Fruit fly (Drosophila melanogaster) whole organism, embryonic: ENCODE data around the gene Datp.

ENCODE experiments used
- Atf6 ChIP-seq: fragments of 200-800 bp; sonication (Bioruptor generic); IDR thresholded peaks from 2 replicates; pipeline ENCODE4 v1.3.6; 2022; ENCODE audit warnings: missing biosample characterization, missing genetic modification characterization
- Bteb2 ChIP-seq: fragments of 200-800 bp; sonication (Bioruptor generic); optimal IDR thresholded peaks from 2 replicates; lab custom pipeline; 2016; ENCODE audit warnings: missing biosample characterization, missing genetic modification characterization
- CG11085 ChIP-seq: fragments of 200-800 bp; sonication (Bioruptor generic); IDR thresholded peaks from 2 replicates; pipeline ENCODE4 v1.3.6; 2022; ENCODE audit warnings: missing biosample characterization, missing genetic modification characterization
- CG11696 ChIP-seq: fragments of 200-800 bp; sonication (Bioruptor generic); IDR thresholded peaks from 2 replicates; pipeline ENCODE4 v1.3.6; 2022; ENCODE audit warnings: missing biosample characterization, missing genetic modification characterization
- CG12299 ChIP-seq: fragments of 200-800 bp; sonication (Bioruptor generic); optimal IDR thresholded peaks from 2 replicates; lab custom pipeline; 2018; ENCODE audit warnings: missing biosample characterization, mild to moderate bottlenecking, missing genetic modification characterization
- CG12769 ChIP-seq: fragments of 200-800 bp; sonication (Bioruptor generic); optimal IDR thresholded peaks from 2 replicates; lab custom pipeline; 2019; ENCODE audit warnings: missing biosample characterization, mild to moderate bottlenecking, missing genetic modification characterization, moderate library complexity
- CG13123 ChIP-seq: fragments of 200-800 bp; sonication (Bioruptor generic); optimal IDR thresholded peaks from 2 replicates; lab custom pipeline; 2016; ENCODE audit warnings: missing biosample characterization, missing genetic modification characterization
- CG13287 ChIP-seq: fragments of 200-800 bp; sonication (Bioruptor generic); IDR thresholded peaks from 2 replicates; pipeline ENCODE4 v1.3.6; 2022; ENCODE audit warnings: missing biosample characterization, missing genetic modification characterization; ENCODE audit not compliant: partially characterized antibody
- CG16779 ChIP-seq: fragments of 200-800 bp; sonication (Bioruptor generic); IDR thresholded peaks from 2 replicates; pipeline ENCODE4 v1.3.6; 2022; ENCODE audit warnings: missing biosample characterization, missing genetic modification characterization
- CG18764 ChIP-seq: fragments of 200-800 bp; sonication (Bioruptor generic); optimal IDR thresholded peaks from 3 replicates; lab custom pipeline; 2016; ENCODE audit warnings: missing biosample characterization, missing genetic modification characterization
- CG2202 ChIP-seq: fragments of 200-800 bp; sonication (Bioruptor generic); optimal IDR thresholded peaks from 2 replicates; lab custom pipeline; 2018; ENCODE audit warnings: missing biosample characterization, mild to moderate bottlenecking, missing genetic modification characterization
- CG33557 ChIP-seq: fragments of 200-800 bp; sonication (Bioruptor generic); optimal IDR thresholded peaks from 2 replicates; lab custom pipeline; 2019; ENCODE audit warnings: missing biosample characterization, mild to moderate bottlenecking, missing genetic modification characterization, moderate library complexity
- CG3407 ChIP-seq: fragments of 200-800 bp; sonication (Bioruptor generic); optimal IDR thresholded peaks from 2 replicates; lab custom pipeline; 2018; ENCODE audit warnings: missing biosample characterization, mild to moderate bottlenecking, missing genetic modification characterization
- CG4282 ChIP-seq: fragments of 200-800 bp; sonication (Bioruptor generic); optimal IDR thresholded peaks from 2 replicates; lab custom pipeline; 2016; ENCODE audit warnings: missing biosample characterization, missing genetic modification characterization
- CG4360 ChIP-seq: fragments of 200-800 bp; sonication (Bioruptor generic); IDR thresholded peaks from 2 replicates; pipeline ENCODE4 v1.3.6; 2022; ENCODE audit warnings: missing biosample characterization, missing genetic modification characterization
- CG4424 ChIP-seq: fragments of 200-800 bp; sonication (Bioruptor generic); optimal IDR thresholded peaks from 3 replicates; lab custom pipeline; 2016; ENCODE audit warnings: missing biosample characterization, missing genetic modification characterization
- CG9727 ChIP-seq: fragments of 200-800 bp; sonication (Bioruptor generic); optimal IDR thresholded peaks from 3 replicates; lab custom pipeline; 2017; ENCODE audit warnings: missing biosample characterization, mild to moderate bottlenecking, missing genetic modification characterization
- CG9797 ChIP-seq: fragments of 200-800 bp; sonication (Bioruptor generic); optimal IDR thresholded peaks from 3 replicates; lab custom pipeline; 2018; ENCODE audit warnings: missing biosample characterization, mild to moderate bottlenecking, missing genetic modification characterization
- Dbx ChIP-seq: fragments of 200-800 bp; sonication (Bioruptor generic); IDR thresholded peaks from 3 replicates; pipeline ENCODE4 v1.3.6; 2022; ENCODE audit warnings: missing biosample characterization, missing genetic modification characterization
- Drgx ChIP-seq: fragments of 200-800 bp; sonication (Bioruptor generic); IDR thresholded peaks from 2 replicates; pipeline ENCODE4 v1.3.6; 2022; ENCODE audit warnings: missing biosample characterization, missing genetic modification characterization
- E2f1 ChIP-seq: fragments of 200-800 bp; sonication (Bioruptor generic); IDR thresholded peaks from 2 replicates; pipeline ENCODE4 v1.3.6; 2022; ENCODE audit warnings: missing biosample characterization, missing genetic modification characterization
- Fer1 ChIP-seq: fragments of 200-800 bp; sonication (Bioruptor generic); optimal IDR thresholded peaks from 2 replicates; lab custom pipeline; 2017; ENCODE audit warnings: missing biosample characterization, mild to moderate bottlenecking, missing genetic modification characterization
- HHEX ChIP-seq: fragments of 200-800 bp; sonication (Bioruptor generic); optimal IDR thresholded peaks from 3 replicates; lab custom pipeline; 2017; ENCODE audit warnings: missing biosample characterization, mild to moderate bottlenecking, missing genetic modification characterization, missing genetic modification reagents
- Kr ChIP-seq: fragments of 200-800 bp; sonication (Bioruptor generic); optimal IDR thresholded peaks from 2 replicates; lab custom pipeline; 2017; ENCODE audit warnings: missing biosample characterization, mild to moderate bottlenecking, missing genetic modification characterization
- Mad ChIP-seq: fragments of 200-800 bp; sonication (Bioruptor generic); optimal IDR thresholded peaks from 2 replicates; lab custom pipeline; 2016; ENCODE audit warnings: missing biosample characterization, missing genetic modification characterization
- NC2α ChIP-seq: fragments of 200-800 bp; sonication (Bioruptor generic); optimal IDR thresholded peaks from 2 replicates; lab custom pipeline; 2016; ENCODE audit warnings: missing biosample characterization, missing genetic modification characterization
- Ravus ChIP-seq: fragments of 200-800 bp; sonication (Bioruptor generic); IDR thresholded peaks from 2 replicates; pipeline ENCODE4 v1.3.6; 2022; ENCODE audit warnings: missing biosample characterization, missing genetic modification characterization
- YL-1 ChIP-seq: fragments of 200-800 bp; sonication (Bioruptor generic); optimal IDR thresholded peaks from 3 replicates; lab custom pipeline; 2017; ENCODE audit warnings: missing biosample characterization, mild to moderate bottlenecking, missing genetic modification characterization
- abd-A ChIP-seq: fragments of 200-800 bp; sonication (Bioruptor generic); optimal IDR thresholded peaks from 3 replicates; lab custom pipeline; 2019; ENCODE audit warnings: missing biosample characterization, mild to moderate bottlenecking, missing genetic modification characterization, moderate library complexity
- al ChIP-seq: fragments of 200-800 bp; sonication (Bioruptor generic); IDR thresholded peaks from 2 replicates; pipeline ENCODE4 v1.3.6; 2022; ENCODE audit warnings: missing biosample characterization, missing genetic modification characterization
- ara ChIP-seq: fragments of 200-800 bp; sonication (Bioruptor generic); IDR thresholded peaks from 2 replicates; pipeline ENCODE4 v1.3.6; 2022; ENCODE audit warnings: missing biosample characterization, missing genetic modification characterization
- cad ChIP-seq: fragments of >200 bp; optimal IDR thresholded peaks from 2 replicates; lab custom pipeline; 2017; ENCODE audit warnings: missing biosample characterization, missing genetic modification characterization
- caup ChIP-seq: fragments of 200-800 bp; sonication (Bioruptor generic); optimal IDR thresholded peaks from 3 replicates; lab custom pipeline; 2017; ENCODE audit warnings: missing biosample characterization, mild to moderate bottlenecking, missing genetic modification characterization, moderate library complexity; ENCODE audit not compliant: severe bottlenecking
- corto ChIP-seq: fragments of 200-800 bp; sonication (Bioruptor generic); optimal IDR thresholded peaks from 2 replicates; lab custom pipeline; 2016; ENCODE audit warnings: missing biosample characterization, mild to moderate bottlenecking, missing genetic modification characterization, moderate library complexity
- disco-r ChIP-seq: fragments of 200-800 bp; sonication (Bioruptor generic); optimal IDR thresholded peaks from 2 replicates; lab custom pipeline; 2016; ENCODE audit warnings: missing biosample characterization, missing genetic modification characterization
- dysf ChIP-seq: fragments of 200-800 bp; sonication (Bioruptor generic); IDR thresholded peaks from 3 replicates; pipeline ENCODE4 v1.3.6; 2022; ENCODE audit warnings: missing biosample characterization, missing genetic modification characterization
- fd96Cb ChIP-seq: fragments of 200-800 bp; sonication (Bioruptor generic); optimal IDR thresholded peaks from 2 replicates; lab custom pipeline; 2018; ENCODE audit warnings: missing biosample characterization, mild to moderate bottlenecking, missing genetic modification characterization, moderate library complexity
- gsb ChIP-seq: fragments of 200-800 bp; sonication (Bioruptor generic); IDR thresholded peaks from 2 replicates; pipeline ENCODE4 v1.3.6; 2022; ENCODE audit warnings: missing biosample characterization, missing genetic modification characterization
- inv ChIP-seq: fragments of 200-800 bp; sonication (Bioruptor generic); IDR thresholded peaks from 2 replicates; pipeline ENCODE4 v1.3.6; 2022; ENCODE audit warnings: missing biosample characterization, missing genetic modification characterization; ENCODE audit not compliant: partially characterized antibody
- nerfin-1 ChIP-seq: fragments of 200-800 bp; sonication (Bioruptor generic); optimal IDR thresholded peaks from 3 replicates; lab custom pipeline; 2019; ENCODE audit warnings: missing biosample characterization, mild to moderate bottlenecking, missing genetic modification characterization, moderate library complexity
- nerfin-2 ChIP-seq: fragments of 200-800 bp; sonication (Bioruptor generic); IDR thresholded peaks from 2 replicates; pipeline ENCODE4 v1.3.6; 2022; ENCODE audit warnings: missing biosample characterization, missing genetic modification characterization; ENCODE audit not compliant: partially characterized antibody
- nmo ChIP-seq: fragments of 200-800 bp; sonication (Bioruptor generic); optimal IDR thresholded peaks from 2 replicates; lab custom pipeline; 2018; ENCODE audit warnings: missing biosample characterization, mild to moderate bottlenecking, missing genetic modification characterization, moderate library complexity
- odd ChIP-seq: fragments of 200-800 bp; sonication (Bioruptor generic); optimal IDR thresholded peaks from 2 replicates; lab custom pipeline; 2017; ENCODE audit warnings: missing biosample characterization, mild to moderate bottlenecking, missing genetic modification characterization
- org-1 ChIP-seq: fragments of 200-800 bp; sonication (Bioruptor generic); optimal IDR thresholded peaks from 2 replicates; lab custom pipeline; 2017; ENCODE audit warnings: missing biosample characterization, missing genetic modification characterization
- sens-2 ChIP-seq: fragments of 200-800 bp; sonication (Bioruptor generic); IDR thresholded peaks from 2 replicates; pipeline ENCODE4 v1.3.6; 2022; ENCODE audit warnings: missing biosample characterization, missing genetic modification characterization
- stc ChIP-seq: fragments of 200-800 bp; sonication (Bioruptor generic); IDR thresholded peaks from 2 replicates; pipeline ENCODE4 v1.3.6; 2022; ENCODE audit warnings: missing biosample characterization, missing genetic modification characterization
- tgo ChIP-seq: fragments of 200-800 bp; sonication (Bioruptor generic); IDR thresholded peaks from 3 replicates; pipeline ENCODE4 v1.3.6; 2022; ENCODE audit warnings: missing biosample characterization, missing genetic modification characterization
- toy ChIP-seq: fragments of 200-800 bp; sonication (Bioruptor generic); IDR thresholded peaks from 2 replicates; pipeline ENCODE4 v1.3.6; 2022; ENCODE audit warnings: missing biosample characterization, missing genetic modification characterization
- trem ChIP-seq: fragments of 200-800 bp; optimal IDR thresholded peaks from 3 replicates; lab custom pipeline; 2019; ENCODE audit warnings: missing biosample characterization, mild to moderate bottlenecking, missing genetic modification characterization, moderate library complexity
- wor ChIP-seq: fragments of 200-800 bp; sonication (Bioruptor generic); IDR thresholded peaks from 2 replicates; pipeline ENCODE4 v1.3.6; 2022; ENCODE audit warnings: missing biosample characterization, missing genetic modification characterization
- yki ChIP-seq: fragments of >200 bp; optimal IDR thresholded peaks from 3 replicates; lab custom pipeline; 2018
- zf30C ChIP-seq: fragments of 200-800 bp; sonication (Bioruptor generic); optimal IDR thresholded peaks from 3 replicates; lab custom pipeline; 2018; ENCODE audit warnings: missing biosample characterization, mild to moderate bottlenecking, missing genetic modification characterization

Gene Datp

DNA sequence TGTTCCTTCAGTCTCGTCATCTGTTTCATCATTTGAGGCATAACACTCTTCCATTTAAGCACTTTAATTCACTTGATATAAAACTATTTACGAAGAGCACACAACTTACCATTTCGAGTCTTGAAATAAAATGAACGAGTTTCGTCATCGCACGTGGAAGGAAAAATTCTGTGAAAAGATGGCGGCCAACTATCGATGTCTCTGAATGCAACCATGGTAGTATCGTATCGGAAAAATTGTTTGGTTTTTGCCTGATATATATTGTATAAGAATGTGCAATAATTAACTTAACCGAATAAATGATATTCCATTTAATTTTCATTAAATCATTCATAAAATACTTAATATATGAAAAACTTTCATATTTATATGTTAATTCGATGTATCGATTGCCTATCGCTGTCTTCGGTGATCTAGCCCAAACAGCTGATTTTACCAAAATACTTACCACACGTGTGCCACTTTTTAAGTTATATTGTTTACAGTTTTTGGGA lies 43.7 kb downstream of the Datp start, which contains the start of gene Bka (continued):
- peak; percentile 11 for TF ChIP-seq CG12299 (tag; lab: Kevin White, UChicago)
- no peak for TF ChIP-seq cad (GFP tag; lab: Kevin White, UChicago)
- TF ChIP-seq caup (GFP tag; lab: Kevin White, UChicago), result peak; percentile 79
- peak; percentile 97 for TF ChIP-seq inv (GFP tag; lab: Robert Waterston, UW)
- TF ChIP-seq org-1, result peak; percentile 8
- no peak for TF ChIP-seq CG11085 (GFP tag; lab: Robert Waterston, UW)
- peak; percentile 60 for TF ChIP-seq CG2202 (tag; lab: Kevin White, UChicago)
- peak; percentile 79 for TF ChIP-seq nerfin-1 (tag; lab: Kevin White, UChicago)
- TF ChIP-seq CG9727 (GFP tag; lab: Kevin White, UChicago), result peak; percentile 77
- peak; percentile 92 for TF ChIP-seq trem (tag; lab: Kevin White, UChicago)
- TF ChIP-seq CG9797 (GFP tag; lab: Kevin White, UChicago), result peak; percentile 57
- TF ChIP-seq wor, result no peak
- peak; percentile 94 for TF ChIP-seq nerfin-2 (GFP tag; lab: Robert Waterston, UW)
- no peak for TF ChIP-seq tgo (GFP tag; lab: Robert Waterston, UW)
- TF ChIP-seq CG4282, result no peak
- TF ChIP-seq Kr, result no peak
- TF ChIP-seq E2f1 (GFP tag; lab: Robert Waterston, UW), result no peak
- no peak for TF ChIP-seq CG18764 (GFP tag; lab: Kevin White, UChicago)
- peak; percentile 74 for TF ChIP-seq nmo (GFP tag; lab: Kevin White, UChicago)
- TF ChIP-seq CG11696 (GFP tag; lab: Robert Waterston, UW), result no peak
- TF ChIP-seq Mad (GFP tag; lab: Kevin White, UChicago), result peak; percentile 15
- TF ChIP-seq yki (lab: Kevin White, UChicago), result no peak
- TF ChIP-seq toy (GFP tag; lab: Robert Waterston, UW), result no peak
- TF ChIP-seq corto (GFP tag; lab: Kevin White, UChicago), result no peak
- no peak for TF ChIP-seq Drgx (GFP tag; lab: Robert Waterston, UW)
- TF ChIP-seq ara (GFP tag; lab: Robert Waterston, UW), result no peak
- TF ChIP-seq NC2α (GFP tag; lab: Kevin White, UChicago), result no peak
- TF ChIP-seq dysf, result no peak
- no peak for TF ChIP-seq Ravus (GFP tag; lab: Robert Waterston, UW)
- peak; percentile 96 for TF ChIP-seq YL-1 (GFP tag; lab: Kevin White, UChicago)
- peak; percentile 73 for TF ChIP-seq odd (GFP tag; lab: Kevin White, UChicago)
- TF ChIP-seq CG12769 (tag; lab: Kevin White, UChicago), result peak; percentile 55
- TF ChIP-seq CG13287 (GFP tag; lab: Robert Waterston, UW), result peak; percentile 99
- TF ChIP-seq Dbx (GFP tag; lab: Robert Waterston, UW), result peak; percentile 53; the same call in 2 of the 3 replicates
- TF ChIP-seq disco-r, result no peak
- TF ChIP-seq CG33557, result peak; percentile 68
- no peak for TF ChIP-seq CG4360 (GFP tag; lab: Robert Waterston, UW)
- TF ChIP-seq sens-2 (GFP tag; lab: Robert Waterston, UW), result no peak
- peak; percentile 64 for TF ChIP-seq HHEX (GFP tag; lab: Kevin White, UChicago)
- TF ChIP-seq gsb (GFP tag; lab: Robert Waterston, UW), result no peak
- TF ChIP-seq Atf6 (GFP tag; lab: Robert Waterston, UW), result peak; percentile 33; the same call in 1 of the 2 replicates
- TF ChIP-seq zf30C (GFP tag; lab: Kevin White, UChicago), result no peak
- no peak for TF ChIP-seq stc (GFP tag; lab: Robert Waterston, UW)
- peak; percentile 31 for TF ChIP-seq CG4424 (GFP tag; lab: Kevin White, UChicago)
- TF ChIP-seq abd-A, result no peak
- TF ChIP-seq Bteb2 (GFP tag; lab: Kevin White, UChicago), result no peak
- no peak for TF ChIP-seq CG16779 (GFP tag; lab: Robert Waterston, UW)
- peak; percentile 1 for TF ChIP-seq CG13123 (GFP tag; lab: Kevin White, UChicago)
- TF ChIP-seq Fer1, result peak; percentile 81
- TF ChIP-seq al, result no peak
- no peak for TF ChIP-seq fd96Cb (tag; lab: Kevin White, UChicago)
- TF ChIP-seq CG3407 (GFP tag; lab: Kevin White, UChicago), result peak; percentile 42
